Fruit fly (Drosophila melanogaster): ENCODE data around the gene bumpel.

dm6 chr3R:11378564-11379112 lies 39.8 kb downstream of the bumpel start:
- TF ChIP-seq CG33017 (tag; optimal IDR thresholded peaks at IDR 0.05): no peak
- TF ChIP-seq kay (GFP tag; ENCODE audit: borderline replicate concordance): no peak
- no peak for TF ChIP-seq Clk (GFP tag; optimal IDR thresholded peaks at IDR 0.05)
- TF ChIP-seq bab1 (GFP tag; optimal IDR thresholded peaks at IDR 0.05): no peak
- TF ChIP-seq ovo (GFP tag; optimal IDR thresholded peaks at IDR 0.05): no peak

All from whole organism, adult.